Worm (Caenorhabditis elegans) whole organism, L3 larva: Measurements from ENCODE around the gene R02F2.6.
A peak's percentile ranks its signal among the peaks of the same experiment; 100 is the strongest.

Experiments used
- R02D3.7 ChIP-seq: fragments of 150-350 bp; optimal IDR thresholded peaks from 2 replicates; lab custom pipeline; 2014; ENCODE audit warnings: missing biosample characterization, missing genetic modification characterization
- ZK546.5 ChIP-seq: sonication (generic microtip); optimal IDR thresholded peaks from 2 replicates; lab custom pipeline; 2017; ENCODE audit warnings: missing biosample characterization, missing genetic modification characterization
- ama-1 ChIP-seq: fragments of 150-350 bp; optimal IDR thresholded peaks from 2 replicates; lab custom pipeline; 2018
- ceh-16 ChIP-seq: sonication (generic microtip); optimal IDR thresholded peaks from 2 replicates; lab custom pipeline; 2017; ENCODE audit warnings: missing biosample characterization, missing genetic modification characterization
- ceh-82 ChIP-seq: fragments of 150-350 bp; optimal IDR thresholded peaks from 2 replicates; lab custom pipeline; 2014; ENCODE audit warnings: missing biosample characterization, missing genetic modification characterization
- ceh-9 ChIP-seq: sonication (generic microtip); optimal IDR thresholded peaks from 2 replicates; lab custom pipeline; 2018; ENCODE audit warnings: missing biosample characterization, missing genetic modification characterization
- egl-27 ChIP-seq: sonication (generic microtip); optimal IDR thresholded peaks from 4 replicates; lab custom pipeline; 2017; ENCODE audit warnings: missing biosample characterization, missing genetic modification reagents, missing genetic modification characterization
- elt-1 ChIP-seq: fragments of 150-350 bp; optimal IDR thresholded peaks from 2 replicates; lab custom pipeline; 2014; ENCODE audit warnings: missing biosample characterization, missing genetic modification characterization
- elt-2 ChIP-seq: sonication (generic microtip); optimal IDR thresholded peaks from 2 replicates; lab custom pipeline; 2016; ENCODE audit warnings: missing genetic modification reagents, mild to moderate bottlenecking, missing genetic modification characterization, missing compliant biosample characterization
- elt-3 ChIP-seq, 3 experiments: fragments of 150-350 bp in 1 of 3; sonication (generic microtip) in 2 of 3; optimal IDR thresholded peaks; 2 replicates in 2 of 3; 4 replicates in 1 of 3; lab custom pipeline; 2014 to 2017; ENCODE audit warnings: missing biosample characterization in 3 of 3, missing genetic modification characterization in 3 of 3
- eor-1 ChIP-seq, 2 experiments: fragments of 150-350 bp; optimal IDR thresholded peaks; 2 replicates each; lab custom pipeline; 2014 to 2018; ENCODE audit warnings: missing biosample characterization in 2 of 2, missing genetic modification characterization in 2 of 2
- fkh-10 ChIP-seq: sonication (generic microtip); optimal IDR thresholded peaks from 2 replicates; lab custom pipeline; 2017; ENCODE audit warnings: missing biosample characterization, missing genetic modification reagents, missing genetic modification characterization
- fkh-2 ChIP-seq: fragments of 150-350 bp; optimal IDR thresholded peaks from 2 replicates; lab custom pipeline; 2014; ENCODE audit warnings: missing biosample characterization, missing genetic modification reagents, missing genetic modification characterization
- hmg-11 ChIP-seq: sonication (generic microtip); optimal IDR thresholded peaks from 2 replicates; lab custom pipeline; 2016; ENCODE audit warnings: missing genetic modification characterization, missing compliant biosample characterization
- jun-1 ChIP-seq: fragments of 150-350 bp; optimal IDR thresholded peaks from 2 replicates; lab custom pipeline; 2014; ENCODE audit warnings: missing biosample characterization, missing genetic modification reagents, missing genetic modification characterization
- lin-15B ChIP-seq: fragments of 150-350 bp; optimal IDR thresholded peaks from 2 replicates; lab custom pipeline; 2014; ENCODE audit warnings: missing biosample characterization, missing genetic modification characterization
- lin-39 ChIP-seq: fragments of 150-350 bp; optimal IDR thresholded peaks from 2 replicates; lab custom pipeline; 2018; ENCODE audit warnings: missing biosample characterization, missing genetic modification reagents, missing genetic modification characterization
- lsy-12 ChIP-seq: sonication (generic microtip); optimal IDR thresholded peaks from 2 replicates; lab custom pipeline; 2016; ENCODE audit warnings: mild to moderate bottlenecking, missing genetic modification characterization, missing compliant biosample characterization
- mdl-1 ChIP-seq: fragments of 150-350 bp; optimal IDR thresholded peaks from 2 replicates; lab custom pipeline; 2014; ENCODE audit warnings: missing biosample characterization, missing genetic modification characterization
- nfya-1 ChIP-seq: sonication (generic microtip); optimal IDR thresholded peaks from 2 replicates; lab custom pipeline; 2017; ENCODE audit warnings: missing genetic modification characterization, mild to moderate bottlenecking, missing compliant biosample characterization, antibody characterized with exemption, moderate library complexity; ENCODE audit not compliant: insufficient read depth
- nhr-11 ChIP-seq: fragments of 150-350 bp; optimal IDR thresholded peaks from 2 replicates; lab custom pipeline; 2014; ENCODE audit warnings: missing biosample characterization, missing genetic modification characterization
- nhr-12 ChIP-seq: fragments of 150-350 bp; optimal IDR thresholded peaks from 2 replicates; lab custom pipeline; 2014; ENCODE audit warnings: missing biosample characterization, missing genetic modification characterization
- nhr-23 ChIP-seq: fragments of 150-350 bp; optimal IDR thresholded peaks from 2 replicates; lab custom pipeline; 2014; ENCODE audit warnings: missing biosample characterization, missing genetic modification reagents, missing genetic modification characterization
- nhr-25 ChIP-seq: sonication (generic microtip); optimal IDR thresholded peaks from 2 replicates; lab custom pipeline; 2017; ENCODE audit warnings: missing biosample characterization, missing genetic modification characterization
- nhr-43 ChIP-seq: sonication (generic microtip); optimal IDR thresholded peaks from 2 replicates; lab custom pipeline; 2016; ENCODE audit warnings: mild to moderate bottlenecking, missing genetic modification characterization, missing compliant biosample characterization; ENCODE audit not compliant: poor library complexity, severe bottlenecking
- nhr-76 ChIP-seq: fragments of 150-350 bp; sonication (generic microtip); optimal IDR thresholded peaks from 5 replicates; lab custom pipeline; 2014; ENCODE audit warnings: missing biosample characterization, missing genetic modification characterization
- nhr-77 ChIP-seq: fragments of 150-350 bp; optimal IDR thresholded peaks from 2 replicates; lab custom pipeline; 2014; ENCODE audit warnings: missing biosample characterization, missing genetic modification characterization
- pha-4 ChIP-seq: fragments of 150-350 bp; optimal IDR thresholded peaks from 2 replicates; lab custom pipeline; 2014; ENCODE audit warnings: missing biosample characterization, missing genetic modification reagents, missing genetic modification characterization
- pqm-1 ChIP-seq: fragments of 150-350 bp; optimal IDR thresholded peaks from 2 replicates; lab custom pipeline; 2017; ENCODE audit warnings: missing biosample characterization, missing genetic modification characterization, inconsistent platforms
- skn-1 ChIP-seq: fragments of 150-350 bp; optimal IDR thresholded peaks from 2 replicates; lab custom pipeline; 2014; ENCODE audit warnings: missing biosample characterization, missing genetic modification characterization
- snpc-4 ChIP-seq: fragments of 150-350 bp; optimal IDR thresholded peaks from 2 replicates; lab custom pipeline; 2014; ENCODE audit warnings: missing biosample characterization, missing genetic modification characterization
- unc-39 ChIP-seq: sonication (generic microtip); optimal IDR thresholded peaks from 4 replicates; lab custom pipeline; 2017; ENCODE audit warnings: missing biosample characterization, missing genetic modification characterization
- unc-62 ChIP-seq: fragments of 150-350 bp; sonication (generic microtip); optimal IDR thresholded peaks from 4 replicates; lab custom pipeline; 2014; ENCODE audit warnings: missing biosample characterization, missing genetic modification reagents, missing genetic modification characterization
- ztf-11 ChIP-seq: fragments of 150-350 bp; optimal IDR thresholded peaks from 2 replicates; lab custom pipeline; 2014; ENCODE audit warnings: missing biosample characterization, missing genetic modification characterization

Gene R02F2.6

ce11 chrIII:5503669-5504068 is 24.9 kb upstream of the R02F2.6 start:
- TF ChIP-seq elt-2 (tag; lab: Kevin White, UChicago) (no peak), egl-27 (tag; lab: Kevin White, UChicago) (no peak)

- peak; percentile 72 for TF ChIP-seq nhr-43 (tag; lab: Kevin White, UChicago)
- peak; percentile 29 for TF ChIP-seq lin-39 (tag; lab: Kevin White, UChicago)
- TF ChIP-seq elt-3 (tag; optimal IDR thresholded peaks at IDR 0.05; lab: Kevin White, UChicago): no peak
- peak; percentile 51 for TF ChIP-seq hmg-11 (tag; lab: Kevin White, UChicago)
- peak; percentile 53 for TF ChIP-seq nfya-1 (tag; lab: Kevin White, UChicago)
- peak; percentile 44 for TF ChIP-seq ama-1 (lab: Kevin White, UChicago)
- peak; percentile 19 for TF ChIP-seq lin-15B (tag; lab: Kevin White, UChicago)
- no peak for TF ChIP-seq ztf-11
- no peak for TF ChIP-seq ceh-16 (tag; lab: Kevin White, UChicago)
- peak; percentile 3 for TF ChIP-seq unc-62 (GFP tag; lab: Kevin White, UChicago)
- TF ChIP-seq nhr-25 (tag; lab: Kevin White, UChicago): peak; percentile 63
- TF ChIP-seq nhr-23 (tag; lab: Kevin White, UChicago): peak; percentile 85
- TF ChIP-seq elt-2 (tag; lab: Kevin White, UChicago): peak; percentile 93
- peak; percentile 8 for TF ChIP-seq nhr-11
- TF ChIP-seq ZK546.5: no peak
- TF ChIP-seq nhr-76 (tag; lab: Kevin White, UChicago): no peak
- peak; percentile 28 for TF ChIP-seq jun-1 (tag; lab: Kevin White, UChicago)
- TF ChIP-seq pha-4 (tag; lab: Kevin White, UChicago): peak; percentile 64
- TF ChIP-seq mdl-1: peak; percentile 41
- TF ChIP-seq snpc-4 (tag; lab: Kevin White, UChicago): peak; percentile 39
- peak; percentile 39 for TF ChIP-seq lsy-12 (tag; lab: Kevin White, UChicago)
- TF ChIP-seq elt-1 (tag; lab: Kevin White, UChicago): peak; percentile 92
- TF ChIP-seq fkh-10: peak; percentile 53
- peak; percentile 82 for TF ChIP-seq pqm-1 (tag; lab: Kevin White, UChicago)
- peak; percentile 57 for TF ChIP-seq skn-1 (tag; lab: Kevin White, UChicago)
These were observed 24.3 kb upstream of the R02F2.6 start for ce11 chrIII:5502915-5503575.

- TF ChIP-seq elt-2 (tag; lab: Kevin White, UChicago): peak; percentile 20
- TF ChIP-seq skn-1 (tag; lab: Kevin White, UChicago): no peak
- peak; percentile 48 for TF ChIP-seq nhr-25 (tag; lab: Kevin White, UChicago)
- TF ChIP-seq elt-1 (tag; lab: Kevin White, UChicago): peak; percentile 3
- peak; percentile 40 for TF ChIP-seq ama-1 (lab: Kevin White, UChicago)
- TF ChIP-seq nhr-11: no peak
- TF ChIP-seq pha-4 (tag; lab: Kevin White, UChicago): peak; percentile 70
- no peak for TF ChIP-seq jun-1 (tag; lab: Kevin White, UChicago)
- TF ChIP-seq hmg-11 (tag; lab: Kevin White, UChicago): peak; percentile 18
These were observed 22.9 kb upstream of the R02F2.6 start, which contains the start of gene R02F2.1 for ce11 chrIII:5501358-5502287. Gene R02F2.1 (plus strand): TSS chrIII:5501885.

- TF ChIP-seq lin-39 (tag; lab: Kevin White, UChicago) (no peak), R02D3.7 (tag; lab: Kevin White, UChicago) (no peak), elt-2 (tag; lab: Kevin White, UChicago) (no peak), unc-62 (GFP tag; lab: Kevin White, UChicago) (no peak), ceh-82 (tag; lab: Kevin White, UChicago) (no peak), ceh-9 (tag; lab: Kevin White, UChicago) (no peak), nfya-1 (tag; lab: Kevin White, UChicago) (no peak), skn-1 (tag; lab: Kevin White, UChicago) (no peak), pqm-1 (tag; lab: Kevin White, UChicago) (no peak), nhr-43 (tag; lab: Kevin White, UChicago) (no peak), mdl-1 (no peak), unc-39 (no peak), fkh-2 (no peak), nhr-77 (tag; lab: Kevin White, UChicago) (no peak), nhr-12 (tag; lab: Kevin White, UChicago) (no peak), eor-1 (tag; optimal IDR thresholded peaks at IDR 0.05; lab: Kevin White, UChicago) (no peak), ztf-11 (no peak), nhr-11 (no peak)
These were observed 22.0 kb upstream of the R02F2.6 start for ce11 chrIII:5500732-5501131.
